Worm (Caenorhabditis elegans) whole organism, late embryonic: ENCODE data around the gene arv-1.

Experiments used
- C08G9.2 ChIP-seq: sonication (generic microtip); optimal IDR thresholded peaks from 2 replicates; lab custom pipeline; 2016; ENCODE audit warnings: mild to moderate bottlenecking, missing genetic modification characterization, moderate library complexity, missing compliant biosample characterization
- F13H6.1 ChIP-seq: sonication (generic microtip); optimal IDR thresholded peaks from 2 replicates; lab custom pipeline; 2016; ENCODE audit warnings: missing genetic modification characterization, missing compliant biosample characterization
- K02D7.2 ChIP-seq: sonication (generic microtip); optimal IDR thresholded peaks from 2 replicates; lab custom pipeline; 2017; ENCODE audit warnings: mild to moderate bottlenecking, missing genetic modification characterization, missing compliant biosample characterization
- K09A11.1 ChIP-seq: sonication (generic microtip); optimal IDR thresholded peaks from 2 replicates; lab custom pipeline; 2017; ENCODE audit warnings: antibody characterized with exemption, mild to moderate bottlenecking, missing genetic modification characterization, missing compliant biosample characterization; ENCODE audit not compliant: insufficient read depth
- T23F11.4 ChIP-seq: fragments of 200-800 bp; sonication (Bioruptor generic); optimal IDR thresholded peaks from 2 replicates; lab custom pipeline; 2018; ENCODE audit warnings: mild to moderate bottlenecking, missing genetic modification characterization, missing compliant biosample characterization
- Y22D7AL.16 ChIP-seq: sonication (generic microtip); optimal IDR thresholded peaks from 2 replicates; lab custom pipeline; 2016; ENCODE audit warnings: missing genetic modification characterization, missing compliant biosample characterization
- ceh-14 ChIP-seq: sonication (generic microtip); optimal IDR thresholded peaks from 2 replicates; lab custom pipeline; 2016; ENCODE audit warnings: missing genotype, missing genetic modification characterization, missing compliant biosample characterization
- ceh-18 ChIP-seq: sonication (generic microtip); optimal IDR thresholded peaks from 2 replicates; lab custom pipeline; 2016; ENCODE audit warnings: missing genetic modification characterization, missing compliant biosample characterization
- ceh-19 ChIP-seq: fragments of 200-800 bp; sonication (Bioruptor generic); optimal IDR thresholded peaks from 2 replicates; lab custom pipeline; 2018; ENCODE audit warnings: mild to moderate bottlenecking, missing genetic modification characterization, missing compliant biosample characterization
- ceh-2 ChIP-seq: sonication (generic microtip); optimal IDR thresholded peaks from 2 replicates; lab custom pipeline; 2016; ENCODE audit warnings: missing genotype, missing genetic modification characterization, missing compliant biosample characterization
- ceh-24 ChIP-seq: sonication (generic microtip); optimal IDR thresholded peaks from 2 replicates; lab custom pipeline; 2016; ENCODE audit warnings: mild to moderate bottlenecking, missing genetic modification characterization, missing compliant biosample characterization
- ceh-30 ChIP-seq: fragments of 150-350 bp; optimal IDR thresholded peaks from 2 replicates; lab custom pipeline; 2014; ENCODE audit warnings: missing biosample characterization, missing genetic modification characterization
- ceh-31 ChIP-seq: sonication (generic microtip); optimal IDR thresholded peaks from 2 replicates; lab custom pipeline; 2016; ENCODE audit warnings: missing genetic modification characterization, missing compliant biosample characterization
- ceh-34 ChIP-seq: sonication (generic microtip); optimal IDR thresholded peaks from 2 replicates; lab custom pipeline; 2016; ENCODE audit warnings: mild to moderate bottlenecking, missing genetic modification characterization, missing compliant biosample characterization
- ceh-45 ChIP-seq: fragments of 200-800 bp; sonication (Bioruptor generic); IDR thresholded peaks from 2 replicates; pipeline ENCODE4 v1.3.6; 2022; ENCODE audit warnings: missing genetic modification reagents, missing genetic modification characterization, missing compliant biosample characterization
- ceh-6 ChIP-seq: fragments of 200-800 bp; sonication (Bioruptor generic); optimal IDR thresholded peaks from 2 replicates; lab custom pipeline; 2018; ENCODE audit warnings: mild to moderate bottlenecking, missing genetic modification characterization, missing compliant biosample characterization
- ceh-9 ChIP-seq: sonication (generic microtip); optimal IDR thresholded peaks from 2 replicates; lab custom pipeline; 2016; ENCODE audit warnings: mild to moderate bottlenecking, missing genetic modification characterization, inconsistent platforms, missing compliant biosample characterization
- che-1 ChIP-seq: sonication (generic microtip); optimal IDR thresholded peaks from 2 replicates; lab custom pipeline; 2016; ENCODE audit warnings: mild to moderate bottlenecking, missing genetic modification characterization, missing compliant biosample characterization
- dve-1 ChIP-seq: sonication (generic microtip); optimal IDR thresholded peaks from 2 replicates; lab custom pipeline; 2017; ENCODE audit warnings: antibody characterized with exemption, mild to moderate bottlenecking, missing genetic modification characterization, missing compliant biosample characterization
- elt-2 ChIP-seq: sonication (generic microtip); optimal IDR thresholded peaks from 2 replicates; lab custom pipeline; 2016; ENCODE audit warnings: missing genetic modification reagents, missing genetic modification characterization, missing compliant biosample characterization
- elt-4 ChIP-seq: sonication (generic microtip); optimal IDR thresholded peaks from 2 replicates; lab custom pipeline; 2016; ENCODE audit warnings: missing genetic modification characterization, missing compliant biosample characterization
- fax-1 ChIP-seq: sonication (generic microtip); optimal IDR thresholded peaks from 2 replicates; lab custom pipeline; 2016; ENCODE audit warnings: missing genotype, missing genetic modification characterization, missing compliant biosample characterization
- fkh-10 ChIP-seq: fragments of 150-350 bp; optimal IDR thresholded peaks from 2 replicates; lab custom pipeline; 2014; ENCODE audit warnings: missing biosample characterization, missing genetic modification reagents, missing genetic modification characterization
- fkh-6 ChIP-seq: sonication (generic microtip); optimal IDR thresholded peaks from 2 replicates; lab custom pipeline; 2016; ENCODE audit warnings: missing genetic modification characterization, missing compliant biosample characterization
- gmeb-2 ChIP-seq: sonication (generic microtip); optimal IDR thresholded peaks from 2 replicates; lab custom pipeline; 2016; ENCODE audit warnings: missing genetic modification characterization, inconsistent platforms, missing compliant biosample characterization
- hlh-15 ChIP-seq: sonication (generic microtip); optimal IDR thresholded peaks from 2 replicates; lab custom pipeline; 2016; ENCODE audit warnings: missing genetic modification characterization, missing compliant biosample characterization
- hlh-30 ChIP-seq: sonication (generic microtip); optimal IDR thresholded peaks from 2 replicates; lab custom pipeline; 2017; ENCODE audit warnings: antibody characterized with exemption, missing genetic modification characterization, missing compliant biosample characterization; ENCODE audit not compliant: insufficient read depth
- hlh-6 ChIP-seq: sonication (generic microtip); optimal IDR thresholded peaks from 2 replicates; lab custom pipeline; 2016; ENCODE audit warnings: missing genotype, missing genetic modification characterization, missing compliant biosample characterization
- lim-6 ChIP-seq: sonication (generic microtip); optimal IDR thresholded peaks from 2 replicates; lab custom pipeline; 2016; ENCODE audit warnings: missing genetic modification characterization, missing compliant biosample characterization
- lin-11 ChIP-seq: fragments of 200-800 bp; sonication (Bioruptor generic); optimal IDR thresholded peaks from 2 replicates; lab custom pipeline; 2018; ENCODE audit warnings: mild to moderate bottlenecking, missing genetic modification characterization, missing compliant biosample characterization
- nfya-1 ChIP-seq: sonication (generic microtip); optimal IDR thresholded peaks from 2 replicates; lab custom pipeline; 2017; ENCODE audit warnings: missing genetic modification characterization, mild to moderate bottlenecking, missing compliant biosample characterization, antibody characterized with exemption, moderate library complexity
- nhr-232 ChIP-seq: sonication (generic microtip); optimal IDR thresholded peaks from 2 replicates; lab custom pipeline; 2016; ENCODE audit warnings: missing genetic modification characterization, missing compliant biosample characterization
- odd-2 ChIP-seq: sonication (generic microtip); optimal IDR thresholded peaks from 2 replicates; lab custom pipeline; 2017; ENCODE audit warnings: antibody characterized with exemption, mild to moderate bottlenecking, missing genetic modification characterization, missing compliant biosample characterization
- pag-3 ChIP-seq: sonication (generic microtip); optimal IDR thresholded peaks from 2 replicates; lab custom pipeline; 2016; ENCODE audit warnings: missing compliant biosample characterization, missing genetic modification characterization, borderline replicate concordance
- pax-1 ChIP-seq: fragments of 150-350 bp; optimal IDR thresholded peaks from 2 replicates; lab custom pipeline; 2014; ENCODE audit warnings: missing biosample characterization, missing genetic modification characterization
- pha-2 ChIP-seq: sonication (generic microtip); optimal IDR thresholded peaks from 2 replicates; lab custom pipeline; 2017; ENCODE audit warnings: mild to moderate bottlenecking, missing genetic modification characterization, missing compliant biosample characterization
- pha-4 ChIP-seq: fragments of 150-350 bp; optimal IDR thresholded peaks from 2 replicates; lab custom pipeline; 2018; ENCODE audit warnings: missing biosample characterization, missing genetic modification reagents, missing genetic modification characterization
- pqm-1 ChIP-seq: sonication (generic microtip); optimal IDR thresholded peaks from 2 replicates; lab custom pipeline; 2016; ENCODE audit warnings: missing genetic modification characterization, missing compliant biosample characterization
- ref-2 ChIP-seq: sonication (generic microtip); optimal IDR thresholded peaks from 2 replicates; lab custom pipeline; 2016; ENCODE audit warnings: missing genetic modification characterization, missing compliant biosample characterization
- sdc-2 ChIP-seq: sonication (generic microtip); optimal IDR thresholded peaks from 2 replicates; lab custom pipeline; 2016; ENCODE audit warnings: missing genotype, missing genetic modification characterization, missing compliant biosample characterization
- sox-4 ChIP-seq: sonication (generic microtip); optimal IDR thresholded peaks from 2 replicates; lab custom pipeline; 2017; ENCODE audit warnings: mild to moderate bottlenecking, missing genetic modification characterization, inconsistent platforms, missing compliant biosample characterization
- syd-9 ChIP-seq: sonication (generic microtip); optimal IDR thresholded peaks from 2 replicates; lab custom pipeline; 2016; ENCODE audit warnings: mild to moderate bottlenecking, missing genetic modification characterization, moderate library complexity, missing compliant biosample characterization
- tbx-7 ChIP-seq: sonication (generic microtip); optimal IDR thresholded peaks from 2 replicates; lab custom pipeline; 2016; ENCODE audit warnings: missing genotype, missing genetic modification characterization, missing compliant biosample characterization
- ttx-3 ChIP-seq: sonication (generic microtip); optimal IDR thresholded peaks from 2 replicates; lab custom pipeline; 2016; ENCODE audit warnings: missing genetic modification reagents, missing genetic modification characterization, missing compliant biosample characterization
- unc-3 ChIP-seq, 2 experiments: fragments of 200-800 bp in 1 of 2; sonication (Bioruptor generic) in 1 of 2; sonication (generic microtip) in 1 of 2; conservative IDR thresholded peaks in 1 of 2; optimal IDR thresholded peaks in 1 of 2; 2 replicates each; pipeline versions ENCODE4 v1.3.6 to Lab custom; 2016 to 2022; ENCODE audit warnings: missing compliant biosample characterization in 2 of 2, missing genetic modification characterization in 2 of 2, missing genetic modification reagents in 1 of 2
- unc-55 ChIP-seq: sonication (generic microtip); optimal IDR thresholded peaks from 2 replicates; lab custom pipeline; 2017; ENCODE audit warnings: missing biosample characterization, missing genetic modification reagents, missing genetic modification characterization
- zip-5 ChIP-seq: sonication (generic microtip); optimal IDR thresholded peaks from 2 replicates; lab custom pipeline; 2016; ENCODE audit warnings: missing genetic modification characterization, missing compliant biosample characterization
- ztf-16 ChIP-seq: sonication (generic microtip); optimal IDR thresholded peaks from 2 replicates; lab custom pipeline; 2017; ENCODE audit warnings: missing genetic modification characterization, missing compliant biosample characterization

arv-1 gene

DNA sequence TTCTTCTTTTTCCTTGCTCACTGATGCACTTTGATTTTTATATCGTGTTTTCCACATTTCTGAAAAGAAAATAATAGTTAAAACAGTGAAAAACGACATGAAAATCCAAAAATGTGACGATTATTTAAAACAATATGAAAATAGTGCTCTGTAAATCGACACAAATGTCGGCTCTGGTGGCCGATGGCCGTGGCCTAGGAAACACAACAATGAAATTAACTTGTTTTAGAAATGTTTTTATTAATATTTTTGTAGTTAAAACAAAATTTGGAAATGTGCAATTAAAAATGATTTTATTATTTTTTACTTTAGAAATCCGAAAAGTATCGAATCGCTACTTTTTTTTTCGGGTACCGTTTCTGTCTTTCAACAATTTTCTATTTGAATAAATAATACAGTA lies at the start of gene arv-1 (continued):
- no peak for TF ChIP-seq nfya-1 (tag; lab: Kevin White, UChicago)
- peak; percentile 79 for TF ChIP-seq ceh-31
- TF ChIP-seq ceh-2 (tag; lab: Kevin White, UChicago): peak; percentile 64
- no peak for TF ChIP-seq Y22D7AL.16
- TF ChIP-seq C08G9.2 (tag; lab: Kevin White, UChicago): peak; percentile 52
- TF ChIP-seq pha-2 (tag; lab: Kevin White, UChicago): peak; percentile 14
- TF ChIP-seq F13H6.1 (tag; lab: Kevin White, UChicago): no peak
- no peak for TF ChIP-seq sdc-2 (tag; lab: Kevin White, UChicago)
- TF ChIP-seq ceh-34 (tag; lab: Kevin White, UChicago): peak; percentile 4
- TF ChIP-seq syd-9 (tag; lab: Kevin White, UChicago): no peak
- TF ChIP-seq nhr-232 (tag; lab: Kevin White, UChicago): no peak
- no peak for TF ChIP-seq elt-4 (tag; lab: Kevin White, UChicago)
- peak; percentile 40 for TF ChIP-seq ceh-14
- no peak for TF ChIP-seq gmeb-2
- TF ChIP-seq ceh-9 (tag; lab: Kevin White, UChicago): no peak
- TF ChIP-seq, all 69 proteins: peak for 17

- TF ChIP-seq hlh-15 (tag; lab: Kevin White, UChicago) (peak; percentile 68), che-1 (tag; lab: Kevin White, UChicago) (peak; percentile 16), ref-2 (tag; lab: Kevin White, UChicago) (peak; percentile 98), tbx-7 (peak; percentile 90), nhr-232 (tag; lab: Kevin White, UChicago) (peak; percentile 19), hlh-6 (tag; lab: Kevin White, UChicago) (peak; percentile 76), ceh-19 (GFP tag; lab: Kevin White, UChicago) (peak; percentile 85), pag-3 (tag; lab: Kevin White, UChicago) (peak; percentile 80), ceh-2 (tag; lab: Kevin White, UChicago) (peak; percentile 95), K02D7.2 (tag; lab: Kevin White, UChicago) (peak; percentile 27), unc-55 (no peak), ceh-9 (tag; lab: Kevin White, UChicago) (no peak), T23F11.4 (GFP tag; lab: Kevin White, UChicago) (peak; percentile 56), lim-6 (peak; percentile 97), ceh-24 (tag; lab: Kevin White, UChicago) (no peak), ztf-16 (tag; lab: Kevin White, UChicago) (peak; percentile 80), fax-1 (tag; lab: Kevin White, UChicago) (peak; percentile 94), pha-4 (tag; lab: Kevin White, UChicago) (no peak), fkh-6 (tag; lab: Kevin White, UChicago) (peak; percentile 84), fkh-10 (GFP tag; lab: Kevin White, UChicago) (no peak), ceh-14 (peak; percentile 97), hlh-30 (tag; lab: Kevin White, UChicago) (peak; percentile 16), nfya-1 (tag; lab: Kevin White, UChicago) (peak; percentile 63), K09A11.1 (tag; lab: Kevin White, UChicago) (no peak), ceh-6 (peak; percentile 70), ttx-3 (tag; lab: Kevin White, UChicago) (peak; percentile 62), ceh-31 (peak; percentile 100), sox-4 (tag; lab: Kevin White, UChicago) (peak; percentile 48), pax-1 (tag; lab: Kevin White, UChicago) (no peak), C08G9.2 (tag; lab: Kevin White, UChicago) (peak; percentile 98), elt-4 (tag; lab: Kevin White, UChicago) (peak; percentile 8), unc-3 (GFP tag; conservative IDR thresholded peaks at IDR 0.05; lab: Robert Waterston, UW) (peak; percentile 95), unc-3 (tag; optimal IDR thresholded peaks at IDR 0.05; lab: Kevin White, UChicago) (peak; percentile 77), elt-2 (tag; lab: Kevin White, UChicago) (peak; percentile 87), pqm-1 (peak; percentile 94), zip-5 (tag; lab: Kevin White, UChicago) (peak; percentile 92), lin-11 (tag; lab: Kevin White, UChicago) (peak; percentile 51), ceh-45 (GFP tag; lab: Robert Waterston, UW) (peak; percentile 89; the same call in 1 of the 2 replicates), odd-2 (tag; lab: Kevin White, UChicago) (no peak), ceh-18 (tag; lab: Kevin White, UChicago) (peak; percentile 91), dve-1 (tag; lab: Kevin White, UChicago) (no peak), ceh-30 (tag; lab: Kevin White, UChicago) (no peak)
Observed at ce11 chrII:10248355-10249041, 47.9 kb upstream of the arv-1 start, which contains the start of gene atad-3. TSS of gene atad-3 (plus strand) at chrII:10248991.
